Fruit fly (Drosophila melanogaster) whole organism, embryonic: ENCODE measurements around the gene CG4653.

ENCODE experiments used
- Ada2b ChIP-seq: fragments of 200-800 bp; sonication (Bioruptor generic); IDR thresholded peaks from 2 replicates; pipeline ENCODE4 v1.3.6; 2022; ENCODE audit warnings: missing biosample characterization, missing genetic modification characterization
- Adf1 ChIP-seq: fragments of 200-800 bp; sonication (Bioruptor generic); IDR thresholded peaks from 2 replicates; pipeline ENCODE4 v1.3.6; 2022; ENCODE audit warnings: missing biosample characterization, missing genetic modification characterization
- Antp ChIP-seq: fragments of 200-800 bp; sonication (Bioruptor generic); optimal IDR thresholded peaks from 3 replicates; lab custom pipeline; 2016; ENCODE audit warnings: missing biosample characterization, missing genetic modification characterization
- CG10959 ChIP-seq: fragments of 200-800 bp; sonication (Bioruptor generic); IDR thresholded peaks from 2 replicates; pipeline ENCODE4 v1.3.6; 2022; ENCODE audit warnings: missing biosample characterization, missing genetic modification characterization
- CG11093 ChIP-seq: fragments of 200-800 bp; sonication (Bioruptor generic); IDR thresholded peaks from 3 replicates; pipeline ENCODE4 v1.3.6; 2022; ENCODE audit warnings: missing biosample characterization, missing genetic modification characterization
- CG11398 ChIP-seq: fragments of 200-800 bp; sonication (Bioruptor generic); optimal IDR thresholded peaks from 2 replicates; lab custom pipeline; 2016; ENCODE audit warnings: missing biosample characterization, missing genetic modification characterization
- CG11695 ChIP-seq: fragments of 200-800 bp; sonication (Bioruptor generic); IDR thresholded peaks from 3 replicates; pipeline ENCODE4 v1.3.6; 2022; ENCODE audit warnings: missing biosample characterization, missing genetic modification characterization
- CG12391 ChIP-seq: fragments of 200-800 bp; sonication (Bioruptor generic); optimal IDR thresholded peaks from 3 replicates; lab custom pipeline; 2018; ENCODE audit warnings: missing biosample characterization, mild to moderate bottlenecking, missing genetic modification characterization, moderate library complexity
- CG12769 ChIP-seq: fragments of 200-800 bp; sonication (Bioruptor generic); optimal IDR thresholded peaks from 2 replicates; lab custom pipeline; 2019; ENCODE audit warnings: missing biosample characterization, mild to moderate bottlenecking, missing genetic modification characterization, moderate library complexity
- CG1647 ChIP-seq: fragments of 200-800 bp; sonication (Bioruptor generic); optimal IDR thresholded peaks from 3 replicates; lab custom pipeline; 2016; ENCODE audit warnings: missing biosample characterization, missing genetic modification characterization
- CG4424 ChIP-seq: fragments of 200-800 bp; sonication (Bioruptor generic); optimal IDR thresholded peaks from 3 replicates; lab custom pipeline; 2016; ENCODE audit warnings: missing biosample characterization, missing genetic modification characterization
- CG4854 ChIP-seq: fragments of 200-800 bp; sonication (Bioruptor generic); optimal IDR thresholded peaks from 2 replicates; lab custom pipeline; 2016; ENCODE audit warnings: missing biosample characterization, missing genetic modification characterization, inconsistent platforms
- CG6175 ChIP-seq: fragments of 200-800 bp; sonication (Bioruptor generic); IDR thresholded peaks from 3 replicates; pipeline ENCODE4 v1.3.6; 2022; ENCODE audit warnings: missing biosample characterization, missing genetic modification characterization
- CG6254 ChIP-seq: fragments of 200-800 bp; sonication (Bioruptor generic); optimal IDR thresholded peaks from 3 replicates; lab custom pipeline; 2017; ENCODE audit warnings: mild to moderate bottlenecking, missing biosample characterization, missing genetic modification reagents, missing genetic modification characterization
- CG6813 ChIP-seq: fragments of 200-800 bp; sonication (Bioruptor generic); optimal IDR thresholded peaks from 2 replicates; lab custom pipeline; 2017; ENCODE audit warnings: missing biosample characterization, missing genetic modification characterization, mild to moderate bottlenecking, moderate library complexity, missing genetic modification reagents
- CG7745 ChIP-seq: fragments of 200-800 bp; sonication (Bioruptor generic); optimal IDR thresholded peaks from 2 replicates; lab custom pipeline; 2018; ENCODE audit warnings: missing biosample characterization, mild to moderate bottlenecking, missing genetic modification characterization, moderate library complexity
- CG8359 ChIP-seq: fragments of 200-800 bp; sonication (Bioruptor generic); optimal IDR thresholded peaks from 2 replicates; lab custom pipeline; 2017; ENCODE audit warnings: missing biosample characterization, mild to moderate bottlenecking, missing genetic modification characterization, borderline replicate concordance
- CTCF ChIP-seq: fragments of 200-800 bp; sonication (Bioruptor generic); optimal IDR thresholded peaks from 2 replicates; lab custom pipeline; 2017; ENCODE audit warnings: missing biosample characterization, mild to moderate bottlenecking, missing genetic modification characterization, moderate library complexity
- Camta ChIP-seq: fragments of 200-800 bp; sonication (Bioruptor generic); optimal IDR thresholded peaks from 2 replicates; lab custom pipeline; 2016; ENCODE audit warnings: missing biosample characterization, missing genetic modification characterization
- D19A ChIP-seq: fragments of 200-800 bp; optimal IDR thresholded peaks from 3 replicates; lab custom pipeline; 2019; ENCODE audit warnings: missing biosample characterization, mild to moderate bottlenecking, missing genetic modification characterization, moderate library complexity
- Deaf1 ChIP-seq: fragments of 200-800 bp; optimal IDR thresholded peaks from 3 replicates; lab custom pipeline; 2019; ENCODE audit warnings: missing biosample characterization, mild to moderate bottlenecking, missing genetic modification characterization, moderate library complexity
- Dip2 ChIP-seq: fragments of 200-800 bp; sonication (Bioruptor generic); IDR thresholded peaks from 2 replicates; pipeline ENCODE4 v1.3.6; 2022; ENCODE audit warnings: missing biosample characterization, missing genetic modification characterization
- Doc3 ChIP-seq: fragments of 200-800 bp; sonication (Bioruptor generic); IDR thresholded peaks from 3 replicates; pipeline ENCODE4 v1.3.6; 2022; ENCODE audit warnings: missing biosample characterization, missing genetic modification characterization; ENCODE audit not compliant: partially characterized antibody
- Gsc ChIP-seq: fragments of 200-800 bp; sonication (Bioruptor generic); IDR thresholded peaks from 2 replicates; pipeline ENCODE4 v1.3.6; 2022; ENCODE audit warnings: missing biosample characterization, missing genetic modification characterization
- Hand ChIP-seq: fragments of 200-800 bp; sonication (Bioruptor generic); optimal IDR thresholded peaks from 2 replicates; lab custom pipeline; 2017; ENCODE audit warnings: mild to moderate bottlenecking, missing biosample characterization, missing genetic modification reagents, missing genetic modification characterization
- Lpt ChIP-seq: fragments of >200 bp; optimal IDR thresholded peaks from 2 replicates; lab custom pipeline; 2018; ENCODE audit warnings: missing biosample characterization, missing genetic modification characterization
- Mes4 ChIP-seq: fragments of 200-800 bp; sonication (Bioruptor generic); optimal IDR thresholded peaks from 2 replicates; lab custom pipeline; 2016; ENCODE audit warnings: missing biosample characterization, missing genetic modification characterization
- Mrtf ChIP-seq: fragments of 200-800 bp; sonication (Bioruptor generic); IDR thresholded peaks from 3 replicates; pipeline ENCODE4 v1.3.6; 2022; ENCODE audit warnings: missing biosample characterization, missing genetic modification characterization
- Rfx ChIP-seq: fragments of 200-800 bp; sonication (Bioruptor generic); IDR thresholded peaks from 2 replicates; pipeline ENCODE4 v1.3.6; 2022; ENCODE audit warnings: missing biosample characterization, missing genetic modification characterization
- cwo ChIP-seq: fragments of 200-800 bp; sonication (Bioruptor generic); optimal IDR thresholded peaks from 3 replicates; lab custom pipeline; 2017; ENCODE audit warnings: missing biosample characterization, missing genetic modification characterization, mild to moderate bottlenecking, moderate library complexity, missing genetic modification reagents
- ems ChIP-seq: fragments of 200-800 bp; sonication (Bioruptor generic); optimal IDR thresholded peaks from 3 replicates; lab custom pipeline; 2016; ENCODE audit warnings: missing biosample characterization, missing genetic modification characterization
- fru ChIP-seq: fragments of >200 bp; optimal IDR thresholded peaks from 2 replicates; lab custom pipeline; 2017
- gem ChIP-seq: fragments of 200-800 bp; sonication (Bioruptor generic); optimal IDR thresholded peaks from 2 replicates; lab custom pipeline; 2019; ENCODE audit warnings: missing biosample characterization, mild to moderate bottlenecking, missing genetic modification characterization, moderate library complexity
- jumu ChIP-seq: fragments of 200-800 bp; sonication (Bioruptor generic); optimal IDR thresholded peaks from 3 replicates; lab custom pipeline; 2016; ENCODE audit warnings: missing biosample characterization, missing genetic modification characterization
- otp ChIP-seq: fragments of 200-800 bp; sonication (Bioruptor generic); IDR thresholded peaks from 3 replicates; pipeline ENCODE4, ENCODE4 v1.3.6; 2022; ENCODE audit warnings: missing biosample characterization, missing genetic modification characterization
- pfk ChIP-seq: fragments of 200-800 bp; sonication (Bioruptor generic); optimal IDR thresholded peaks from 2 replicates; lab custom pipeline; 2018; ENCODE audit warnings: missing biosample characterization, mild to moderate bottlenecking, missing genetic modification characterization, moderate library complexity
- rib ChIP-seq: fragments of 200-800 bp; sonication (Bioruptor generic); IDR thresholded peaks from 2 replicates; pipeline ENCODE4 v1.3.6; 2022; ENCODE audit warnings: missing biosample characterization, missing genetic modification characterization
- schlank ChIP-seq: fragments of 200-800 bp; sonication (Bioruptor generic); optimal IDR thresholded peaks from 2 replicates; lab custom pipeline; 2018; ENCODE audit warnings: missing biosample characterization, mild to moderate bottlenecking, missing genetic modification characterization
- sens-2 ChIP-seq: fragments of 200-800 bp; sonication (Bioruptor generic); IDR thresholded peaks from 2 replicates; pipeline ENCODE4 v1.3.6; 2022; ENCODE audit warnings: missing biosample characterization, missing genetic modification characterization
- sug ChIP-seq: fragments of 200-800 bp; optimal IDR thresholded peaks from 2 replicates; lab custom pipeline; 2019; ENCODE audit warnings: missing biosample characterization, mild to moderate bottlenecking, missing genetic modification characterization, moderate library complexity
- tap ChIP-seq: fragments of 200-800 bp; optimal IDR thresholded peaks from 3 replicates; lab custom pipeline; 2019; ENCODE audit warnings: missing biosample characterization, mild to moderate bottlenecking, missing genetic modification characterization, moderate library complexity
- tio ChIP-seq: fragments of 200-800 bp; sonication (Bioruptor generic); optimal IDR thresholded peaks from 2 replicates; lab custom pipeline; 2017; ENCODE audit warnings: missing biosample characterization, missing genetic modification characterization, inconsistent platforms
- vfl ChIP-seq: fragments of 200-800 bp; sonication (Bioruptor generic); optimal IDR thresholded peaks from 2 replicates; lab custom pipeline; 2016; ENCODE audit warnings: missing biosample characterization, missing genetic modification characterization
- wdn ChIP-seq: fragments of 200-800 bp; sonication (Bioruptor generic); IDR thresholded peaks from 2 replicates; pipeline ENCODE4 v1.3.6; 2022; ENCODE audit warnings: missing biosample characterization, missing genetic modification characterization

The CG4653 gene

dm6 chrX:16670691-16671481 lies 33.0 kb upstream of the CG4653 start (continued):
- TF ChIP-seq CG8359 (GFP tag; lab: Kevin White, UChicago) (no peak), Doc3 (GFP tag; lab: Robert Waterston, UW) (no peak), CG10959 (GFP tag; lab: Robert Waterston, UW) (no peak), Antp (GFP tag; lab: Kevin White, UChicago) (peak; percentile 5), CG6254 (GFP tag; lab: Kevin White, UChicago) (no peak), rib (GFP tag; lab: Robert Waterston, UW) (no peak), pfk (no peak), Ada2b (0 out of 2 replicates have a peak, but pooled peaks have one; percentile 25), CG12391 (tag; lab: Kevin White, UChicago) (peak; percentile 20), CG12769 (peak; percentile 65), tio (GFP tag; lab: Kevin White, UChicago) (no peak), CG4424 (GFP tag; lab: Kevin White, UChicago) (no peak), CG11398 (GFP tag; lab: Kevin White, UChicago) (no peak), CG6175 (GFP tag; lab: Robert Waterston, UW) (0 out of 3 replicates have a peak, but pooled peaks have one; percentile 17), ems (GFP tag; lab: Kevin White, UChicago) (no peak), D19A (tag; lab: Kevin White, UChicago) (no peak), Camta (GFP tag; lab: Kevin White, UChicago) (no peak), tap (no peak), schlank (no peak), CG6813 (GFP tag; lab: Kevin White, UChicago) (no peak), Mes4 (no peak), fru (lab: Kevin White, UChicago) (no peak), CG4854 (GFP tag; lab: Kevin White, UChicago) (no peak), jumu (GFP tag; lab: Kevin White, UChicago) (no peak), gem (tag; lab: Kevin White, UChicago) (peak; percentile 65), Hand (GFP tag; lab: Kevin White, UChicago) (peak; percentile 10), Mrtf (GFP tag; lab: Robert Waterston, UW) (no peak), sug (tag; lab: Kevin White, UChicago) (peak; percentile 38), otp (GFP tag; lab: Robert Waterston, UW) (no peak), CG7745 (tag; lab: Kevin White, UChicago) (no peak), Rfx (GFP tag; lab: Robert Waterston, UW) (peak; percentile 54; the same call in 1 of the 2 replicates), Lpt (GFP tag; lab: Kevin White, UChicago) (no peak), Gsc (no peak), Dip2 (GFP tag; lab: Robert Waterston, UW) (no peak), Adf1 (GFP tag; lab: Robert Waterston, UW) (peak; percentile 97), wdn (GFP tag; lab: Robert Waterston, UW) (no peak), Deaf1 (tag; lab: Kevin White, UChicago) (no peak), vfl (GFP tag; lab: Kevin White, UChicago) (no peak), sens-2 (GFP tag; lab: Robert Waterston, UW) (no peak), CG11093 (GFP tag; lab: Robert Waterston, UW) (no peak), CG11695 (GFP tag; lab: Robert Waterston, UW) (no peak), CTCF (GFP tag; lab: Kevin White, UChicago) (no peak), CG1647 (GFP tag; lab: Kevin White, UChicago) (no peak), cwo (GFP tag; lab: Kevin White, UChicago) (peak; percentile 16)
